Worm (Caenorhabditis elegans) whole organism, early embryonic: ENCODE results near the gene srh-2.

Experiments
- B0310.2 ChIP-seq: sonication (generic microtip); optimal IDR thresholded peaks from 2 replicates; lab custom pipeline; 2016; ENCODE audit warnings: mild to moderate bottlenecking, missing genetic modification characterization, missing compliant biosample characterization
- F13C5.2 ChIP-seq: sonication (generic microtip); optimal IDR thresholded peaks from 2 replicates; lab custom pipeline; 2017; ENCODE audit warnings: mild to moderate bottlenecking, missing genetic modification characterization, inconsistent platforms, missing compliant biosample characterization
- aly-1 ChIP-seq: sonication (generic microtip); optimal IDR thresholded peaks from 2 replicates; lab custom pipeline; 2016; ENCODE audit warnings: missing genetic modification characterization, missing compliant biosample characterization
- ama-1 ChIP-seq: fragments of 150-350 bp; optimal IDR thresholded peaks from 2 replicates; lab custom pipeline; 2014
- ceh-13 ChIP-seq: fragments of 200-800 bp; sonication (Bioruptor generic); optimal IDR thresholded peaks from 2 replicates; lab custom pipeline; 2018; ENCODE audit warnings: mild to moderate bottlenecking, missing genetic modification characterization, missing compliant biosample characterization
- ceh-36 ChIP-seq: sonication (generic microtip); optimal IDR thresholded peaks from 2 replicates; lab custom pipeline; 2016; ENCODE audit warnings: missing genetic modification characterization, inconsistent platforms, missing compliant biosample characterization
- ets-7 ChIP-seq: sonication (generic microtip); optimal IDR thresholded peaks from 2 replicates; lab custom pipeline; 2016; ENCODE audit warnings: missing genotype, missing genetic modification characterization, missing compliant biosample characterization
- flt-1 ChIP-seq: fragments of 200-800 bp; sonication (Bioruptor generic); IDR thresholded peaks from 2 replicates; pipeline ENCODE4 v1.3.6; 2022; ENCODE audit warnings: missing genetic modification characterization, missing compliant biosample characterization
- hmbx-1 ChIP-seq: sonication (generic microtip); optimal IDR thresholded peaks from 2 replicates; lab custom pipeline; 2016; ENCODE audit warnings: mild to moderate bottlenecking, missing genetic modification characterization, missing compliant biosample characterization
- hmg-4 ChIP-seq: fragments of 200-800 bp; sonication (Bioruptor generic); optimal IDR thresholded peaks from 2 replicates; lab custom pipeline; 2018; ENCODE audit warnings: mild to moderate bottlenecking, missing genetic modification characterization, missing compliant biosample characterization
- hnd-1 ChIP-seq: sonication (generic microtip); optimal IDR thresholded peaks from 2 replicates; lab custom pipeline; 2016; ENCODE audit warnings: missing genetic modification characterization, missing compliant biosample characterization
- pes-1 ChIP-seq: fragments of 200-800 bp; sonication (Bioruptor generic); IDR thresholded peaks from 2 replicates; pipeline ENCODE4 v1.3.6; 2022; ENCODE audit warnings: missing genetic modification reagents, missing genetic modification characterization, missing compliant biosample characterization
- scrt-1 ChIP-seq: fragments of 200-800 bp; sonication (Bioruptor generic); IDR thresholded peaks from 2 replicates; pipeline ENCODE4 v1.3.6; 2022; ENCODE audit warnings: missing genetic modification characterization, missing compliant biosample characterization
- sea-1 ChIP-seq: fragments of 200-800 bp; sonication (Bioruptor generic); conservative IDR thresholded peaks from 2 replicates; pipeline ENCODE4 v1.3.6; 2022; ENCODE audit warnings: missing genetic modification characterization, missing compliant biosample characterization
- tbx-11 ChIP-seq: fragments of 200-800 bp; sonication (Bioruptor generic); IDR thresholded peaks from 2 replicates; pipeline ENCODE4 v1.3.6; 2022; ENCODE audit warnings: missing genetic modification characterization, missing compliant biosample characterization
- tbx-37 ChIP-seq: fragments of 200-800 bp; sonication (Bioruptor generic); conservative IDR thresholded peaks from 2 replicates; pipeline ENCODE4 v1.3.6; 2022; ENCODE audit warnings: missing genetic modification reagents, missing genetic modification characterization, missing compliant biosample characterization
- tra-4 ChIP-seq: sonication (generic microtip); optimal IDR thresholded peaks from 2 replicates; lab custom pipeline; 2017; ENCODE audit warnings: missing genetic modification characterization, missing compliant biosample characterization

Gene srh-2

DNA sequence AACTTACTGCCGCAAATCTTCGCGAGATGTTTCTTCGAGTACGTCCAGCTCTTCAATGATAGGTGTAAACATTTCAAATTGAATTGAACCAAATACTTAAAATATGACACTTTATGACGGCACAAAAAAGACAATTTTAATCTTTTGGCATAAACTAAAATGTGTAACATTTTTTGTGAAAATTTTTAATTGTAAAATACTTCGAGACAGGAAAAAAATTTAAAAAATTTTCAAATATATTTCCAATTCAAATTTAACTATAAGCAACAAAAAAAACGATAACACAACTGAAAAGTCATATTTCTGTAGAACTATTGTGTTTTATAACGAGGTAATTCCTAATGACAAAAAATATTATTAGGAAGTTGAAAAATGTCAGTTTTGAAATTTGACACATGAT lies 33.8 kb downstream of the srh-2 start, which contains the start of gene C05E4.12:
C05E4.12 (minus strand) TSS at position 101 of the 400 bp plus-strand sequence.
- TF ChIP-seq scrt-1 (no peak), tbx-37 (GFP tag; lab: Robert Waterston, UW) (no peak), tbx-11 (GFP tag; lab: Robert Waterston, UW) (no peak), ceh-36 (no peak)

ce11 chrV:762340-762739 lies 34.2 kb downstream of the srh-2 start, which contains the start of gene srp-2:
TSS of gene srp-2 (plus strand) at chrV:762640.
- TF ChIP-seq flt-1 (GFP tag; lab: Robert Waterston, UW) (no peak), hmg-4 (GFP tag; lab: Kevin White, UChicago) (no peak), sea-1 (GFP tag; lab: Robert Waterston, UW) (no peak), hmbx-1 (tag; lab: Kevin White, UChicago) (no peak), aly-1 (tag; lab: Kevin White, UChicago) (no peak), B0310.2 (tag; lab: Kevin White, UChicago) (no peak), pes-1 (GFP tag; lab: Robert Waterston, UW) (no peak), scrt-1 (no peak), tbx-11 (GFP tag; lab: Robert Waterston, UW) (no peak), tbx-37 (GFP tag; lab: Robert Waterston, UW) (no peak), ets-7 (tag; lab: Kevin White, UChicago) (no peak), tra-4 (tag; lab: Kevin White, UChicago) (no peak), ceh-13 (no peak), ceh-36 (no peak), hnd-1 (no peak)

- no peak for TF ChIP-seq sea-1 (GFP tag; lab: Robert Waterston, UW)
- TF ChIP-seq ceh-13: no peak
- no peak for TF ChIP-seq ceh-36
- no peak for TF ChIP-seq pes-1 (GFP tag; lab: Robert Waterston, UW)
- no peak for TF ChIP-seq hmg-4 (GFP tag; lab: Kevin White, UChicago)
- TF ChIP-seq B0310.2 (tag; lab: Kevin White, UChicago): no peak
- no peak for TF ChIP-seq hnd-1
- TF ChIP-seq tra-4 (tag; lab: Kevin White, UChicago): no peak
- TF ChIP-seq hmbx-1 (tag; lab: Kevin White, UChicago): no peak
- no peak for TF ChIP-seq tbx-37 (GFP tag; lab: Robert Waterston, UW)
- TF ChIP-seq ama-1: no peak
- no peak for TF ChIP-seq scrt-1
- TF ChIP-seq aly-1 (tag; lab: Kevin White, UChicago): no peak
- TF ChIP-seq flt-1 (GFP tag; lab: Robert Waterston, UW): no peak
- no peak for TF ChIP-seq F13C5.2 (tag; lab: Kevin White, UChicago)
Observed at ce11 chrV:764732-765131, 36.6 kb downstream of the srh-2 start, which contains the start of gene str-238. TSS of gene str-238 (plus strand) at chrV:765032.

DNA sequence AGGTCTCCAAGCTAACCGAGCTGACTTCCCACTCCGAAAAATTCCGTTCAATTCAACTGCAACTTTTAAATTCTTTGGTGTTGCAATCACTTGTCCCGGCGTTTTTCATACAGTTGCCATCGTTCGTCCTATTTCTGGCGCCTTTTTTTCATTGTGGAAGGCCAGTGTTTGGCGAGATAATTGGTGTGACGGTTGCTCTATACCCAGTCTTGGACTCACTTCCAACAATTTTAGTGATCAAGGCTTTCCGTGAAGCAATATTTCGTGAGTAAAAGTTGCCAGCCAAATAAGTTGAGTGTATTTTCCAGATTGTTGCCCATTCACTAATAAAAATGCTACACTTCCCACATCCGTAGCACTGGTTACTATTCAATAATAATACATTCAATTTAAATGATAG lies 44.1 kb downstream of the srh-2 start:
- no peak for TF ChIP-seq hmbx-1 (tag; lab: Kevin White, UChicago)
- no peak for TF ChIP-seq B0310.2 (tag; lab: Kevin White, UChicago)
- no peak for TF ChIP-seq tra-4 (tag; lab: Kevin White, UChicago)
- TF ChIP-seq aly-1 (tag; lab: Kevin White, UChicago): no peak
- TF ChIP-seq ceh-36: no peak
- no peak for TF ChIP-seq flt-1 (GFP tag; lab: Robert Waterston, UW)
- no peak for TF ChIP-seq pes-1 (GFP tag; lab: Robert Waterston, UW)
- no peak for TF ChIP-seq hmg-4 (GFP tag; lab: Kevin White, UChicago)
- no peak for TF ChIP-seq ets-7 (tag; lab: Kevin White, UChicago)
- no peak for TF ChIP-seq sea-1 (GFP tag; lab: Robert Waterston, UW)
- TF ChIP-seq tbx-37 (GFP tag; lab: Robert Waterston, UW): no peak

- TF ChIP-seq F13C5.2 (tag; lab: Kevin White, UChicago) (peak; percentile 34), aly-1 (tag; lab: Kevin White, UChicago) (no peak), hnd-1 (no peak)
Observed at ce11 chrV:773256-773655, 45.2 kb downstream of the srh-2 start, which contains the start of gene sti-1. TSS of gene sti-1 (plus strand) at chrV:773518.

- TF ChIP-seq sea-1 (GFP tag; lab: Robert Waterston, UW): no peak
- TF ChIP-seq pes-1 (GFP tag; lab: Robert Waterston, UW): no peak
- TF ChIP-seq tbx-11 (GFP tag; lab: Robert Waterston, UW): no peak
- no peak for TF ChIP-seq hmg-4 (GFP tag; lab: Kevin White, UChicago)
- no peak for TF ChIP-seq B0310.2 (tag; lab: Kevin White, UChicago)
- no peak for TF ChIP-seq ceh-13
- TF ChIP-seq aly-1 (tag; lab: Kevin White, UChicago): no peak
- no peak for TF ChIP-seq tbx-37 (GFP tag; lab: Robert Waterston, UW)
- no peak for TF ChIP-seq ceh-36
- TF ChIP-seq hnd-1: no peak
- no peak for TF ChIP-seq ets-7 (tag; lab: Kevin White, UChicago)
- TF ChIP-seq scrt-1: no peak
- TF ChIP-seq F13C5.2 (tag; lab: Kevin White, UChicago): no peak
- no peak for TF ChIP-seq flt-1 (GFP tag; lab: Robert Waterston, UW)
- TF ChIP-seq ama-1: no peak
Observed at ce11 chrV:774341-774740, 46.2 kb downstream of the srh-2 start.

DNA sequence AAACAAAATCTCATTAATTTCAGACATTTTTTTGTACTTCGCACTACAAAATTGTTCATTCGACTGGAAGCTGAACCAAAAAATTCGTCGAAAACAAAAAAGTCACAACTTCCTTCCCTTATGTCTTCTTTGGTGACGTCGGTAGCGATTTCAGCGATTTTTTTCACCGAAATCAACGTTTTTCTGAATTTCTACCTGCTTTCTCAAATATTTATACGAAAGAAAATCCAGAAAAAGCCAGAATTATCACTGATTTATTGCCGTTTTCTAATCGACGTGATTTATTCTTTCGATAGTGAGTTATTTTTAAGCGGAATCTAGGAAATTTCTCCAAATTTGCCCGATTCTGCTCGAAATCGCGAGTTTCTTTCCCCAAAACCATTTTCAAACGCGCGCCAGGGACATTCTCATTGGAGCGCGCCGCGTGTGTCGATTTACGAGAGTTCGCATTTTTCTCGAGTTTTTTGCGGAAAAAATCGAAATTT lies 46.8 kb downstream of the srh-2 start, which contains the start of gene srbc-58:
srbc-58 (plus strand) TSS at position 121 of the 485 bp plus-strand sequence.
- TF ChIP-seq F13C5.2 (tag; lab: Kevin White, UChicago) (no peak), sea-1 (GFP tag; lab: Robert Waterston, UW) (0 out of 2 replicates have a peak, but pooled peaks have one; percentile 44)

ce11 chrV:777285-777684 lies 49.2 kb downstream of the srh-2 start, which contains the start of gene R09E12.9:
TSS of gene R09E12.9 (plus strand) at chrV:777600.
- no peak for TF ChIP-seq hmg-4 (GFP tag; lab: Kevin White, UChicago)
- TF ChIP-seq tbx-37 (GFP tag; lab: Robert Waterston, UW): no peak
- no peak for TF ChIP-seq aly-1 (tag; lab: Kevin White, UChicago)
- TF ChIP-seq ceh-13: no peak
- TF ChIP-seq ama-1: no peak
- no peak for TF ChIP-seq B0310.2 (tag; lab: Kevin White, UChicago)
- TF ChIP-seq hmbx-1 (tag; lab: Kevin White, UChicago): no peak
- no peak for TF ChIP-seq tra-4 (tag; lab: Kevin White, UChicago)
- TF ChIP-seq flt-1 (GFP tag; lab: Robert Waterston, UW): no peak
- no peak for TF ChIP-seq sea-1 (GFP tag; lab: Robert Waterston, UW)
